Worm (Caenorhabditis elegans) whole organism, L4/young adult: ENCODE results near the gene F35F11.2.

Experiments
- W03F9.2 ChIP-seq: fragments of 150-350 bp; optimal IDR thresholded peaks from 2 replicates; lab custom pipeline; 2014; ENCODE audit warnings: missing biosample characterization, missing genetic modification characterization
- dao-5 ChIP-seq: sonication (generic microtip); optimal IDR thresholded peaks from 2 replicates; lab custom pipeline; 2016; ENCODE audit warnings: missing genotype, missing genetic modification characterization, moderate library complexity, missing compliant biosample characterization
- him-1 ChIP-seq: sonication (generic microtip); optimal IDR thresholded peaks from 2 replicates; lab custom pipeline; 2016; ENCODE audit warnings: missing genotype, missing genetic modification reagents, missing genetic modification characterization, missing compliant biosample characterization

- TF ChIP-seq dao-5 (no peak), him-1 (tag; lab: Kevin White, UChicago) (no peak), W03F9.2 (tag; lab: Kevin White, UChicago) (no peak)
These were observed 44.7 kb upstream of the F35F11.2 start, which contains the start of gene F47C12.7 for ce11 chrIV:3995384-3995783.
